Worm (Caenorhabditis elegans) whole organism, young adult: ENCODE results near the gene T24H7.2.

Experiments
- B0019.2 ChIP-seq: fragments of 200-800 bp; sonication (Bioruptor generic); conservative IDR thresholded peaks from 2 replicates; pipeline ENCODE4 v1.3.6; 2022; ENCODE audit warnings: missing genetic modification reagents, missing genetic modification characterization, missing compliant biosample characterization
- F33H1.4 ChIP-seq: fragments of 200-800 bp; sonication (Bioruptor generic); IDR thresholded peaks from 2 replicates; pipeline ENCODE4 v1.3.6; 2022; ENCODE audit warnings: missing genetic modification reagents, missing genetic modification characterization, missing compliant biosample characterization
- F52B5.7 ChIP-seq: sonication (generic microtip); optimal IDR thresholded peaks from 2 replicates; lab custom pipeline; 2016; ENCODE audit warnings: mild to moderate bottlenecking, missing genetic modification characterization, missing compliant biosample characterization
- ceh-100 ChIP-seq: fragments of 200-800 bp; sonication (Bioruptor generic); IDR thresholded peaks from 2 replicates; pipeline ENCODE4 v1.3.6; 2022; ENCODE audit warnings: missing genetic modification reagents, missing genetic modification characterization, missing compliant biosample characterization
- ekl-4 ChIP-seq: fragments of 200-800 bp; sonication (Bioruptor generic); IDR thresholded peaks from 2 replicates; pipeline ENCODE4 v1.3.6; 2022; ENCODE audit warnings: missing genetic modification reagents, missing genetic modification characterization, missing compliant biosample characterization
- ets-4 ChIP-seq: fragments of 200-800 bp; sonication (Bioruptor generic); optimal IDR thresholded peaks from 2 replicates; lab custom pipeline; 2018; ENCODE audit warnings: mild to moderate bottlenecking, missing genetic modification characterization, missing compliant biosample characterization
- hsf-1 ChIP-seq: fragments of 200-800 bp; sonication (Bioruptor generic); IDR thresholded peaks from 2 replicates; pipeline ENCODE4 v1.3.6; 2022; ENCODE audit warnings: missing genetic modification reagents, missing genetic modification characterization, missing compliant biosample characterization
- mes-4 ChIP-seq: sonication (generic microtip); optimal IDR thresholded peaks from 2 replicates; lab custom pipeline; 2016; ENCODE audit warnings: missing genotype, missing genetic modification characterization, missing compliant biosample characterization
- mxl-1 ChIP-seq: sonication (generic microtip); optimal IDR thresholded peaks from 2 replicates; lab custom pipeline; 2016; ENCODE audit warnings: missing genetic modification characterization, missing compliant biosample characterization
- nfya-1 ChIP-seq: sonication (generic microtip); optimal IDR thresholded peaks from 2 replicates; lab custom pipeline; 2017; ENCODE audit warnings: antibody characterized with exemption, missing compliant biosample characterization, missing genetic modification characterization, borderline replicate concordance; ENCODE audit not compliant: insufficient read depth
- snpc-4 ChIP-seq, 5 experiments: fragments of 150-350 bp in 1 of 5; sonication (generic microtip) in 4 of 5; optimal IDR thresholded peaks; 2 replicates each; lab custom pipeline; 2014 to 2018; ENCODE audit warnings: missing genetic modification characterization in 5 of 5, missing biosample characterization in 3 of 5, antibody characterized with exemption in 2 of 5, mild to moderate bottlenecking in 2 of 5, missing compliant biosample characterization in 2 of 5, missing genotype in 2 of 5, moderate library complexity in 2 of 5, missing genetic modification reagents in 1 of 5
- zfh-2 ChIP-seq: fragments of 200-800 bp; sonication (Bioruptor generic); conservative IDR thresholded peaks from 2 replicates; pipeline ENCODE4 v1.3.6; 2022; ENCODE audit warnings: missing genetic modification reagents, missing genetic modification characterization, missing compliant biosample characterization

DNA sequence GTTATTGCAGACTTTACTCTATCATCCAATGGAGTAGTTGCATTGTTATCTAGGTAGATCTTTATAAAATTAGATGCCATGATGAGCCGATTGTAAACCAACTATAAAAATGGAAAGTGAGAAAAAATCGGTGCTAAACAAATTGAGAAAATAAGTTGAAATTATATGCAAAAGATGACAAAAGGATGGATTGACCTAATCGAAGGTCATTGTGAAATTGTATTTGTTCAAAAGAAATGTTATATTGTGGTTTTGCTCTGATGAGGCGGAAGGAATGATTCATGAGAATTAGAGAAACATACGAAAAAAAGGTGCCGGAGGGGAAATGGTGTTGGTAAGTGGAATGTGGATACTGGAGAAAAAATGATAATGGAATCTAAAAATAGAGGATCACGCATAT, 33.9 kb downstream of the T24H7.2 start, which contains the start of gene scly-1:
- no peak for TF ChIP-seq hsf-1
- no peak for TF ChIP-seq F33H1.4
- no peak for TF ChIP-seq snpc-4 (GFP tag; optimal IDR thresholded peaks at IDR 0.05; lab: Kevin White, UChicago)
- no peak for TF ChIP-seq snpc-4 (tag; optimal IDR thresholded peaks at IDR 0.05; lab: Kevin White, UChicago)
- no peak for TF ChIP-seq ceh-100
- no peak for TF ChIP-seq mes-4 (tag; lab: Kevin White, UChicago)
- no peak for TF ChIP-seq ekl-4 (GFP tag; lab: Robert Waterston, UW)
- TF ChIP-seq B0019.2 (GFP tag; lab: Robert Waterston, UW) = no peak
- TF ChIP-seq nfya-1 (tag; lab: Kevin White, UChicago) = no peak
- TF ChIP-seq ets-4 (GFP tag; lab: Kevin White, UChicago) = no peak
- TF ChIP-seq F52B5.7 (tag; lab: Kevin White, UChicago) = no peak
- no peak for TF ChIP-seq mxl-1
- TF ChIP-seq zfh-2 (GFP tag; lab: Robert Waterston, UW) = no peak
